Fruit fly (Drosophila melanogaster): ENCODE measurements around the gene CG7950.

CG7950 gene

dm6 chr3R:30092700-30093044 lies 36.0 kb downstream of the CG7950 start (continued):
- TF ChIP-seq CG12155 (GFP tag; optimal IDR thresholded peaks at IDR 0.05), result peak; percentile 83
- peak; percentile 88 for TF ChIP-seq HLH3B (GFP tag; IDR thresholded peaks at IDR 0.05)
- TF ChIP-seq Lim3 (GFP tag; IDR thresholded peaks at IDR 0.05), result no peak
- TF ChIP-seq ato (GFP tag; IDR thresholded peaks at IDR 0.05; ENCODE audit: partially characterized antibody), result no peak
- peak; percentile 59 for TF ChIP-seq CG16815 (GFP tag; optimal IDR thresholded peaks at IDR 0.05)
- TF ChIP-seq pnt (GFP tag; optimal IDR thresholded peaks at IDR 0.05), result peak; percentile 84
- TF ChIP-seq zen (tag; optimal IDR thresholded peaks at IDR 0.05), result peak; percentile 67
- TF ChIP-seq Optix (GFP tag; IDR thresholded peaks at IDR 0.05), result peak; percentile 83; the same call in 2 of the 3 replicates
- peak; percentile 73 for TF ChIP-seq CG13296 (GFP tag; optimal IDR thresholded peaks at IDR 0.05)
- peak; percentile 90 for TF ChIP-seq CG2678 (tag; optimal IDR thresholded peaks at IDR 0.05)
- peak; percentile 89 for TF ChIP-seq CG14014 (GFP tag; IDR thresholded peaks at IDR 0.05)
- TF ChIP-seq ro (GFP tag; IDR thresholded peaks at IDR 0.05), result peak; percentile 57
- TF ChIP-seq sim (GFP tag; IDR thresholded peaks at IDR 0.05), result peak; percentile 68
- TF ChIP-seq CG7928 (GFP tag; optimal IDR thresholded peaks at IDR 0.05), result peak; percentile 54
- peak; percentile 85 for TF ChIP-seq CG2889 (GFP tag; IDR thresholded peaks at IDR 0.05)
- TF ChIP-seq sr (GFP tag; IDR thresholded peaks at IDR 0.05), result peak; percentile 55; the same call in 1 of the 3 replicates
- no peak; the same call in 2 of the 3 replicates for TF ChIP-seq z (GFP tag; IDR thresholded peaks at IDR 0.05)
- TF ChIP-seq CG42726 (GFP tag; IDR thresholded peaks at IDR 0.05; ENCODE audit: partially characterized antibody), result no peak
- TF ChIP-seq crp (GFP tag; optimal IDR thresholded peaks at IDR 0.05), result peak in 1 of 2 experiments; percentile 44
- TF ChIP-seq CG13775 (GFP tag; optimal IDR thresholded peaks at IDR 0.05), result peak; percentile 65
- TF ChIP-seq dan (GFP tag; IDR thresholded peaks at IDR 0.05), result no peak
- peak; percentile 94 for TF ChIP-seq gro (GFP tag; optimal IDR thresholded peaks at IDR 0.05)
- TF ChIP-seq CG7556 (GFP tag; optimal IDR thresholded peaks at IDR 0.05), result peak; percentile 83
- TF ChIP-seq nerfin-2 (GFP tag; IDR thresholded peaks at IDR 0.05; ENCODE audit: partially characterized antibody), result no peak
- no peak for TF ChIP-seq tna (GFP tag; IDR thresholded peaks at IDR 0.05; ENCODE audit: partially characterized antibody)
- TF ChIP-seq CG4707 (GFP tag; optimal IDR thresholded peaks at IDR 0.05), result peak; percentile 56
- peak; percentile 90 for TF ChIP-seq bab2 (GFP tag; optimal IDR thresholded peaks at IDR 0.05)
- TF ChIP-seq oc (tag; optimal IDR thresholded peaks at IDR 0.05), result peak; percentile 82
- TF ChIP-seq CG31388 (GFP tag; optimal IDR thresholded peaks at IDR 0.05), result peak; percentile 62
- TF ChIP-seq Antp (GFP tag; optimal IDR thresholded peaks at IDR 0.05), result peak; percentile 86
- TF ChIP-seq BtbVII (GFP tag; optimal IDR thresholded peaks at IDR 0.05), result peak; percentile 74
- TF ChIP-seq CG10366 (GFP tag; IDR thresholded peaks at IDR 0.05), result peak; percentile 91
- TF ChIP-seq sima (GFP tag; optimal IDR thresholded peaks at IDR 0.05), result peak; percentile 80
- TF ChIP-seq HmgZ (tag; optimal IDR thresholded peaks at IDR 0.05), result peak; percentile 79
- peak; percentile 63 for TF ChIP-seq CG4404 (GFP tag; IDR thresholded peaks at IDR 0.05)
- TF ChIP-seq CG4854 (GFP tag; optimal IDR thresholded peaks at IDR 0.05), result peak; percentile 74
- no peak for TF ChIP-seq nom (GFP tag; optimal IDR thresholded peaks at IDR 0.05)
- peak; percentile 76 for TF ChIP-seq Six4 (GFP tag; optimal IDR thresholded peaks at IDR 0.05)
- peak; percentile 70 for TF ChIP-seq CG1792 (GFP tag; optimal IDR thresholded peaks at IDR 0.05)
- TF ChIP-seq Opbp (GFP tag; IDR thresholded peaks at IDR 0.05; ENCODE audit: partially characterized antibody), result no peak
- TF ChIP-seq CG1603 (tag; optimal IDR thresholded peaks at IDR 0.05), result peak; percentile 82
- peak; percentile 88 for TF ChIP-seq Hsf (GFP tag; optimal IDR thresholded peaks at IDR 0.05)
- 0 out of 3 replicates have a peak, but pooled peaks have one; percentile 65 for TF ChIP-seq C15 (GFP tag; IDR thresholded peaks at IDR 0.05)
- TF ChIP-seq Side (GFP tag; optimal IDR thresholded peaks at IDR 0.05), result peak; percentile 79
- TF ChIP-seq CG3163 (GFP tag; optimal IDR thresholded peaks at IDR 0.05), result peak; percentile 66
- TF ChIP-seq CG6175 (GFP tag; IDR thresholded peaks at IDR 0.05), result peak; percentile 81; the same call in 2 of the 3 replicates
- peak; percentile 83 for TF ChIP-seq repo (GFP tag; optimal IDR thresholded peaks at IDR 0.05)
- peak; percentile 56 for TF ChIP-seq Hey (tag; optimal IDR thresholded peaks at IDR 0.05)
- TF ChIP-seq CG31441 (GFP tag; IDR thresholded peaks at IDR 0.05), result peak; percentile 77
- TF ChIP-seq luna (GFP tag; optimal IDR thresholded peaks at IDR 0.05), result peak; percentile 72
- peak; percentile 87 for TF ChIP-seq ind (GFP tag; optimal IDR thresholded peaks at IDR 0.05)
